Worm (Caenorhabditis elegans): ENCODE data around the gene ZK1320.9.
"Not testable (repeated sequence)": the region's sequence is repeated elsewhere in the genome, so short reads cannot be mapped to it uniquely, and the experiment has no call there.

- not testable (repeated sequence) for TF ChIP-seq egl-27, lsy-2, nhr-11, lin-11 (tag; optimal IDR thresholded peaks at IDR 0.05)
Measured at ce11 chrII:9731810-9732209, 45.3 kb upstream of the ZK1320.9 start, which contains the start of gene mab-3.

All from whole organism, L2 larva.